Worm (Caenorhabditis elegans) whole organism, L3 larva: ENCODE data around the gene sprr-2.

Experiments
- R02D3.7 ChIP-seq: fragments of 150-350 bp; optimal IDR thresholded peaks from 2 replicates; lab custom pipeline; 2014; ENCODE audit warnings: missing biosample characterization, missing genetic modification characterization
- ZK546.5 ChIP-seq: sonication (generic microtip); optimal IDR thresholded peaks from 2 replicates; lab custom pipeline; 2017; ENCODE audit warnings: missing biosample characterization, missing genetic modification characterization
- aly-2 ChIP-seq: fragments of 150-350 bp; optimal IDR thresholded peaks from 2 replicates; lab custom pipeline; 2014; ENCODE audit warnings: missing biosample characterization, missing genetic modification characterization
- ama-1 ChIP-seq: fragments of 150-350 bp; optimal IDR thresholded peaks from 2 replicates; lab custom pipeline; 2018
- ceh-16 ChIP-seq: sonication (generic microtip); optimal IDR thresholded peaks from 2 replicates; lab custom pipeline; 2017; ENCODE audit warnings: missing biosample characterization, missing genetic modification characterization
- ceh-28 ChIP-seq: fragments of 150-350 bp; optimal IDR thresholded peaks from 2 replicates; lab custom pipeline; 2014; ENCODE audit warnings: missing biosample characterization, missing genetic modification reagents, missing genetic modification characterization
- ceh-82 ChIP-seq: fragments of 150-350 bp; optimal IDR thresholded peaks from 2 replicates; lab custom pipeline; 2014; ENCODE audit warnings: missing biosample characterization, missing genetic modification characterization
- ceh-9 ChIP-seq: sonication (generic microtip); optimal IDR thresholded peaks from 2 replicates; lab custom pipeline; 2018; ENCODE audit warnings: missing biosample characterization, missing genetic modification characterization
- daf-12 ChIP-seq: fragments of 150-350 bp; optimal IDR thresholded peaks from 2 replicates; lab custom pipeline; 2014; ENCODE audit warnings: missing biosample characterization, missing genetic modification reagents, missing genetic modification characterization
- egl-27 ChIP-seq: sonication (generic microtip); optimal IDR thresholded peaks from 4 replicates; lab custom pipeline; 2017; ENCODE audit warnings: missing biosample characterization, missing genetic modification reagents, missing genetic modification characterization
- egl-5 ChIP-seq: fragments of 150-350 bp; optimal IDR thresholded peaks from 2 replicates; lab custom pipeline; 2017; ENCODE audit warnings: missing biosample characterization, missing genetic modification reagents, missing genetic modification characterization, inconsistent platforms
- elt-1 ChIP-seq: fragments of 150-350 bp; optimal IDR thresholded peaks from 2 replicates; lab custom pipeline; 2014; ENCODE audit warnings: missing biosample characterization, missing genetic modification characterization
- elt-2 ChIP-seq: sonication (generic microtip); optimal IDR thresholded peaks from 2 replicates; lab custom pipeline; 2016; ENCODE audit warnings: missing genetic modification reagents, mild to moderate bottlenecking, missing genetic modification characterization, missing compliant biosample characterization
- elt-3 ChIP-seq, 3 experiments: fragments of 150-350 bp in 1 of 3; sonication (generic microtip) in 2 of 3; optimal IDR thresholded peaks; 2 replicates in 2 of 3; 4 replicates in 1 of 3; lab custom pipeline; 2014 to 2017; ENCODE audit warnings: missing biosample characterization in 3 of 3, missing genetic modification characterization in 3 of 3
- eor-1 ChIP-seq, 2 experiments: fragments of 150-350 bp; optimal IDR thresholded peaks; 2 replicates each; lab custom pipeline; 2014 to 2018; ENCODE audit warnings: missing biosample characterization in 2 of 2, missing genetic modification characterization in 2 of 2
- fkh-10 ChIP-seq: sonication (generic microtip); optimal IDR thresholded peaks from 2 replicates; lab custom pipeline; 2017; ENCODE audit warnings: missing biosample characterization, missing genetic modification reagents, missing genetic modification characterization
- fkh-2 ChIP-seq: fragments of 150-350 bp; optimal IDR thresholded peaks from 2 replicates; lab custom pipeline; 2014; ENCODE audit warnings: missing biosample characterization, missing genetic modification reagents, missing genetic modification characterization
- fos-1 ChIP-seq: fragments of 150-350 bp; optimal IDR thresholded peaks from 2 replicates; lab custom pipeline; 2014; ENCODE audit warnings: missing biosample characterization, missing genetic modification characterization
- hmg-11 ChIP-seq: sonication (generic microtip); optimal IDR thresholded peaks from 2 replicates; lab custom pipeline; 2016; ENCODE audit warnings: missing genetic modification characterization, missing compliant biosample characterization
- jun-1 ChIP-seq: fragments of 150-350 bp; optimal IDR thresholded peaks from 2 replicates; lab custom pipeline; 2014; ENCODE audit warnings: missing biosample characterization, missing genetic modification reagents, missing genetic modification characterization
- lin-15B ChIP-seq: fragments of 150-350 bp; optimal IDR thresholded peaks from 2 replicates; lab custom pipeline; 2014; ENCODE audit warnings: missing biosample characterization, missing genetic modification characterization
- lin-39 ChIP-seq: fragments of 150-350 bp; optimal IDR thresholded peaks from 2 replicates; lab custom pipeline; 2018; ENCODE audit warnings: missing biosample characterization, missing genetic modification reagents, missing genetic modification characterization
- lsy-12 ChIP-seq: sonication (generic microtip); optimal IDR thresholded peaks from 2 replicates; lab custom pipeline; 2016; ENCODE audit warnings: mild to moderate bottlenecking, missing genetic modification characterization, missing compliant biosample characterization
- mdl-1 ChIP-seq: fragments of 150-350 bp; optimal IDR thresholded peaks from 2 replicates; lab custom pipeline; 2014; ENCODE audit warnings: missing biosample characterization, missing genetic modification characterization
- mml-1 ChIP-seq: fragments of 150-350 bp; sonication (generic microtip); optimal IDR thresholded peaks from 3 replicates; lab custom pipeline; 2014; ENCODE audit warnings: missing biosample characterization, missing genetic modification characterization
- nfya-1 ChIP-seq: sonication (generic microtip); optimal IDR thresholded peaks from 2 replicates; lab custom pipeline; 2017; ENCODE audit warnings: missing genetic modification characterization, mild to moderate bottlenecking, missing compliant biosample characterization, antibody characterized with exemption, moderate library complexity; ENCODE audit not compliant: insufficient read depth
- nhr-11 ChIP-seq: fragments of 150-350 bp; optimal IDR thresholded peaks from 2 replicates; lab custom pipeline; 2014; ENCODE audit warnings: missing biosample characterization, missing genetic modification characterization
- nhr-12 ChIP-seq: fragments of 150-350 bp; optimal IDR thresholded peaks from 2 replicates; lab custom pipeline; 2014; ENCODE audit warnings: missing biosample characterization, missing genetic modification characterization
- nhr-23 ChIP-seq: fragments of 150-350 bp; optimal IDR thresholded peaks from 2 replicates; lab custom pipeline; 2014; ENCODE audit warnings: missing biosample characterization, missing genetic modification reagents, missing genetic modification characterization
- nhr-237 ChIP-seq: fragments of 150-350 bp; optimal IDR thresholded peaks from 2 replicates; lab custom pipeline; 2014; ENCODE audit warnings: missing biosample characterization, missing genetic modification characterization
- nhr-25 ChIP-seq: sonication (generic microtip); optimal IDR thresholded peaks from 2 replicates; lab custom pipeline; 2017; ENCODE audit warnings: missing biosample characterization, missing genetic modification characterization
- nhr-28 ChIP-seq: fragments of 150-350 bp; optimal IDR thresholded peaks from 2 replicates; lab custom pipeline; 2014; ENCODE audit warnings: missing biosample characterization, missing genetic modification characterization
- nhr-43 ChIP-seq: sonication (generic microtip); optimal IDR thresholded peaks from 2 replicates; lab custom pipeline; 2016; ENCODE audit warnings: mild to moderate bottlenecking, missing genetic modification characterization, missing compliant biosample characterization; ENCODE audit not compliant: poor library complexity, severe bottlenecking
- nhr-67 ChIP-seq: fragments of 150-350 bp; optimal IDR thresholded peaks from 2 replicates; lab custom pipeline; 2014; ENCODE audit warnings: missing biosample characterization, missing genetic modification characterization
- nhr-76 ChIP-seq: fragments of 150-350 bp; sonication (generic microtip); optimal IDR thresholded peaks from 5 replicates; lab custom pipeline; 2014; ENCODE audit warnings: missing biosample characterization, missing genetic modification characterization
- nhr-77 ChIP-seq: fragments of 150-350 bp; optimal IDR thresholded peaks from 2 replicates; lab custom pipeline; 2014; ENCODE audit warnings: missing biosample characterization, missing genetic modification characterization
- pha-4 ChIP-seq: fragments of 150-350 bp; optimal IDR thresholded peaks from 2 replicates; lab custom pipeline; 2014; ENCODE audit warnings: missing biosample characterization, missing genetic modification reagents, missing genetic modification characterization
- pqm-1 ChIP-seq: fragments of 150-350 bp; optimal IDR thresholded peaks from 2 replicates; lab custom pipeline; 2017; ENCODE audit warnings: missing biosample characterization, missing genetic modification characterization, inconsistent platforms
- skn-1 ChIP-seq: fragments of 150-350 bp; optimal IDR thresholded peaks from 2 replicates; lab custom pipeline; 2014; ENCODE audit warnings: missing biosample characterization, missing genetic modification characterization
- snpc-4 ChIP-seq: fragments of 150-350 bp; optimal IDR thresholded peaks from 2 replicates; lab custom pipeline; 2014; ENCODE audit warnings: missing biosample characterization, missing genetic modification characterization
- tbx-2 ChIP-seq: sonication (generic microtip); optimal IDR thresholded peaks from 2 replicates; lab custom pipeline; 2016; ENCODE audit warnings: mild to moderate bottlenecking, missing genetic modification characterization, missing compliant biosample characterization
- unc-39 ChIP-seq: sonication (generic microtip); optimal IDR thresholded peaks from 4 replicates; lab custom pipeline; 2017; ENCODE audit warnings: missing biosample characterization, missing genetic modification characterization
- unc-62 ChIP-seq: fragments of 150-350 bp; sonication (generic microtip); optimal IDR thresholded peaks from 4 replicates; lab custom pipeline; 2014; ENCODE audit warnings: missing biosample characterization, missing genetic modification reagents, missing genetic modification characterization
- zag-1 ChIP-seq: fragments of 150-350 bp; optimal IDR thresholded peaks from 2 replicates; lab custom pipeline; 2014; ENCODE audit warnings: missing biosample characterization, missing genetic modification characterization
- ztf-11 ChIP-seq: fragments of 150-350 bp; optimal IDR thresholded peaks from 2 replicates; lab custom pipeline; 2014; ENCODE audit warnings: missing biosample characterization, missing genetic modification characterization
- ztf-4 ChIP-seq: fragments of 150-350 bp; optimal IDR thresholded peaks from 2 replicates; lab custom pipeline; 2014; ENCODE audit warnings: missing biosample characterization, missing genetic modification characterization

Gene sprr-2

ce11 chrX:14818464-14819259 is 25.4 kb downstream of the sprr-2 start, which contains the start of gene epn-1 (continued):
- TF ChIP-seq elt-3 (tag; optimal IDR thresholded peaks at IDR 0.05; lab: Kevin White, UChicago) (peak in 2 of 3 experiments; percentile 66 to 73), elt-2 (peak; percentile 97), ztf-4 (peak; percentile 77), egl-5 (tag; lab: Kevin White, UChicago) (peak; percentile 91), tbx-2 (peak; percentile 94), nhr-43 (tag; lab: Kevin White, UChicago) (peak; percentile 91), lin-15B (tag; lab: Kevin White, UChicago) (peak; percentile 81), nfya-1 (tag; lab: Kevin White, UChicago) (peak; percentile 94), nhr-12 (no peak), nhr-11 (tag; lab: Kevin White, UChicago) (peak; percentile 94), daf-12 (tag; lab: Kevin White, UChicago) (peak; percentile 84), eor-1 (tag; optimal IDR thresholded peaks at IDR 0.05; lab: Kevin White, UChicago) (peak in 1 of 2 experiments; percentile 40), ZK546.5 (tag; lab: Kevin White, UChicago) (no peak), fkh-2 (tag; lab: Kevin White, UChicago) (peak; percentile 49), mdl-1 (peak; percentile 99), unc-62 (peak; percentile 96)

- no peak for TF ChIP-seq nhr-76
- TF ChIP-seq elt-2 = no peak
- no peak for TF ChIP-seq hmg-11 (tag; lab: Kevin White, UChicago)
- TF ChIP-seq daf-12 (tag; lab: Kevin White, UChicago) = no peak
- no peak for TF ChIP-seq nhr-77 (tag; lab: Kevin White, UChicago)
- TF ChIP-seq mdl-1 = no peak
- no peak for TF ChIP-seq unc-39 (tag; lab: Kevin White, UChicago)
- TF ChIP-seq tbx-2 = no peak
- TF ChIP-seq pha-4 (tag; lab: Kevin White, UChicago) = peak; percentile 18
- peak; percentile 18 for TF ChIP-seq ama-1
- peak; percentile 21 for TF ChIP-seq lin-39 (tag; lab: Kevin White, UChicago)
- TF ChIP-seq R02D3.7 (tag; lab: Kevin White, UChicago) = no peak
- TF ChIP-seq eor-1 (tag; optimal IDR thresholded peaks at IDR 0.05; lab: Kevin White, UChicago) = no peak
- TF ChIP-seq fkh-10 = no peak
- TF ChIP-seq nhr-67 (tag; lab: Kevin White, UChicago) = no peak
- no peak for TF ChIP-seq ztf-4
- TF ChIP-seq nhr-25 (tag; lab: Kevin White, UChicago) = peak; percentile 26
- peak; percentile 4 for TF ChIP-seq nhr-43 (tag; lab: Kevin White, UChicago)
- TF ChIP-seq zag-1 = no peak
- no peak for TF ChIP-seq unc-62
- TF ChIP-seq nhr-237 (tag; lab: Kevin White, UChicago) = no peak
- no peak for TF ChIP-seq jun-1 (tag; lab: Kevin White, UChicago)
- no peak for TF ChIP-seq elt-1 (tag; lab: Kevin White, UChicago)
- no peak for TF ChIP-seq fkh-2 (tag; lab: Kevin White, UChicago)
- TF ChIP-seq pqm-1 (tag; lab: Kevin White, UChicago) = no peak
- no peak for TF ChIP-seq ceh-82 (tag; lab: Kevin White, UChicago)
- no peak for TF ChIP-seq nhr-11 (tag; lab: Kevin White, UChicago)
- no peak for TF ChIP-seq ztf-11
- TF ChIP-seq egl-27 (tag; lab: Kevin White, UChicago) = no peak
- no peak for TF ChIP-seq egl-5 (tag; lab: Kevin White, UChicago)
- no peak for TF ChIP-seq ceh-28 (tag; lab: Kevin White, UChicago)
- no peak for TF ChIP-seq ceh-9 (tag; lab: Kevin White, UChicago)
- TF ChIP-seq skn-1 (tag; lab: Kevin White, UChicago) = no peak
- TF ChIP-seq snpc-4 (tag; lab: Kevin White, UChicago) = no peak
- no peak for TF ChIP-seq ZK546.5 (tag; lab: Kevin White, UChicago)
- no peak for TF ChIP-seq aly-2 (tag; lab: Kevin White, UChicago)
- TF ChIP-seq lin-15B (tag; lab: Kevin White, UChicago) = no peak
- TF ChIP-seq mml-1 (tag; lab: Kevin White, UChicago) = no peak
- no peak for TF ChIP-seq nhr-28
- TF ChIP-seq nhr-23 = peak; percentile 33
- no peak for TF ChIP-seq elt-3 (tag; optimal IDR thresholded peaks at IDR 0.05; lab: Kevin White, UChicago)
- no peak for TF ChIP-seq ceh-16 (tag; lab: Kevin White, UChicago)
- no peak for TF ChIP-seq fos-1 (tag; lab: Kevin White, UChicago)
- TF ChIP-seq nfya-1 (tag; lab: Kevin White, UChicago) = no peak
- TF ChIP-seq lsy-12 (tag; lab: Kevin White, UChicago) = no peak
- TF ChIP-seq nhr-12 = no peak
- TF ChIP-seq, all 47 proteins: peak for 6
Observed at ce11 chrX:14819495-14819894, 26.2 kb downstream of the sprr-2 start.
